Worm (Caenorhabditis elegans) whole organism, L2 larva: ENCODE data around the gene srv-25.
"Not testable (repeated sequence)": the region's sequence is repeated elsewhere in the genome, so short reads cannot be mapped to it uniquely, and the experiment has no call there.

Source experiments
- C34F6.9 ChIP-seq: fragments of 150-350 bp; optimal IDR thresholded peaks from 2 replicates; lab custom pipeline; 2014; ENCODE audit warnings: missing biosample characterization, missing genetic modification characterization
- F13H6.1 ChIP-seq: sonication (generic microtip); optimal IDR thresholded peaks from 2 replicates; lab custom pipeline; 2016; ENCODE audit warnings: missing genetic modification characterization, missing compliant biosample characterization
- R02D3.7 ChIP-seq: fragments of 150-350 bp; optimal IDR thresholded peaks from 2 replicates; lab custom pipeline; 2014; ENCODE audit warnings: missing biosample characterization, missing genetic modification characterization
- Y55F3AM.14 ChIP-seq: fragments of 200-800 bp; sonication (Bioruptor generic); optimal IDR thresholded peaks from 2 replicates; lab custom pipeline; 2018; ENCODE audit warnings: mild to moderate bottlenecking, missing genetic modification characterization, missing compliant biosample characterization
- ZK546.5 ChIP-seq: sonication (generic microtip); optimal IDR thresholded peaks from 2 replicates; lab custom pipeline; 2017; ENCODE audit warnings: missing biosample characterization, missing genetic modification characterization
- alr-1 ChIP-seq: fragments of 150-350 bp; optimal IDR thresholded peaks from 2 replicates; lab custom pipeline; 2014; ENCODE audit warnings: missing biosample characterization, missing genetic modification characterization
- aly-2 ChIP-seq: fragments of 150-350 bp; optimal IDR thresholded peaks from 2 replicates; lab custom pipeline; 2014; ENCODE audit warnings: missing biosample characterization, missing genetic modification characterization
- ama-1 ChIP-seq: fragments of 150-350 bp; optimal IDR thresholded peaks from 2 replicates; lab custom pipeline; 2018; ENCODE audit warnings: inconsistent platforms
- blmp-1 ChIP-seq: sonication (generic microtip); optimal IDR thresholded peaks from 2 replicates; lab custom pipeline; 2017; ENCODE audit warnings: missing genetic modification characterization, mild to moderate bottlenecking, missing compliant biosample characterization, antibody characterized with exemption, moderate library complexity; ENCODE audit not compliant: insufficient read depth
- ceh-16 ChIP-seq: fragments of 150-350 bp; optimal IDR thresholded peaks from 2 replicates; lab custom pipeline; 2014; ENCODE audit warnings: missing biosample characterization, missing genetic modification characterization
- ceh-82 ChIP-seq: fragments of 150-350 bp; optimal IDR thresholded peaks from 2 replicates; lab custom pipeline; 2014; ENCODE audit warnings: missing biosample characterization, missing genetic modification characterization
- crh-2 ChIP-seq: sonication (generic microtip); optimal IDR thresholded peaks from 2 replicates; lab custom pipeline; 2017; ENCODE audit warnings: missing biosample characterization, missing genetic modification characterization
- egl-27 ChIP-seq: sonication (generic microtip); optimal IDR thresholded peaks from 3 replicates; lab custom pipeline; 2017; ENCODE audit warnings: missing biosample characterization, missing genetic modification reagents, missing genetic modification characterization
- elt-1 ChIP-seq: fragments of 150-350 bp; optimal IDR thresholded peaks from 2 replicates; lab custom pipeline; 2014; ENCODE audit warnings: missing biosample characterization, missing genetic modification characterization
- elt-3 ChIP-seq: sonication (generic microtip); optimal IDR thresholded peaks from 2 replicates; lab custom pipeline; 2017; ENCODE audit warnings: missing biosample characterization, missing genetic modification characterization
- fos-1 ChIP-seq: fragments of 150-350 bp; optimal IDR thresholded peaks from 2 replicates; lab custom pipeline; 2014; ENCODE audit warnings: missing biosample characterization, missing genetic modification characterization
- gmeb-1 ChIP-seq: fragments of 150-350 bp; optimal IDR thresholded peaks from 2 replicates; lab custom pipeline; 2014; ENCODE audit warnings: missing biosample characterization, missing genetic modification characterization
- lin-11 ChIP-seq: fragments of 150-350 bp; sonication (generic microtip); optimal IDR thresholded peaks from 2 replicates; lab custom pipeline; 2014; ENCODE audit warnings: missing biosample characterization, missing genetic modification characterization, inconsistent platforms, mixed read lengths
- lin-13 ChIP-seq: fragments of 150-350 bp; optimal IDR thresholded peaks from 2 replicates; lab custom pipeline; 2014; ENCODE audit warnings: missing biosample characterization, missing genetic modification reagents, missing genetic modification characterization
- lin-39 ChIP-seq: fragments of 150-350 bp; optimal IDR thresholded peaks from 2 replicates; lab custom pipeline; 2014; ENCODE audit warnings: missing biosample characterization, missing genetic modification reagents, missing genetic modification characterization
- lsy-2 ChIP-seq, 2 experiments: fragments of 150-350 bp in 1 of 2; sonication (generic microtip) in 1 of 2; optimal IDR thresholded peaks; 2 replicates each; lab custom pipeline; 2014 to 2017; ENCODE audit warnings: missing biosample characterization in 2 of 2, missing genetic modification characterization in 2 of 2
- mab-5 ChIP-seq: fragments of 150-350 bp; optimal IDR thresholded peaks from 2 replicates; lab custom pipeline; 2014; ENCODE audit warnings: missing biosample characterization, missing genetic modification characterization
- nhr-10 ChIP-seq: sonication (generic microtip); optimal IDR thresholded peaks from 2 replicates; lab custom pipeline; 2017; ENCODE audit warnings: missing biosample characterization, missing genetic modification characterization
- nhr-11 ChIP-seq: fragments of 150-350 bp; optimal IDR thresholded peaks from 2 replicates; lab custom pipeline; 2014; ENCODE audit warnings: missing biosample characterization, missing genetic modification characterization
- nhr-21 ChIP-seq: fragments of 150-350 bp; optimal IDR thresholded peaks from 2 replicates; lab custom pipeline; 2014; ENCODE audit warnings: missing biosample characterization, missing genetic modification characterization
- nhr-237 ChIP-seq: fragments of 150-350 bp; optimal IDR thresholded peaks from 2 replicates; lab custom pipeline; 2014; ENCODE audit warnings: missing biosample characterization, missing genetic modification characterization
- nhr-25 ChIP-seq: fragments of 150-350 bp; sonication (generic microtip); optimal IDR thresholded peaks from 3 replicates; lab custom pipeline; 2014; ENCODE audit warnings: missing biosample characterization, missing genetic modification characterization
- nhr-6 ChIP-seq: fragments of 150-350 bp; optimal IDR thresholded peaks from 2 replicates; lab custom pipeline; 2014; ENCODE audit warnings: missing biosample characterization, missing genetic modification characterization
- nhr-77 ChIP-seq: fragments of 150-350 bp; optimal IDR thresholded peaks from 2 replicates; lab custom pipeline; 2014; ENCODE audit warnings: missing biosample characterization, missing genetic modification characterization
- peb-1 ChIP-seq: fragments of 150-350 bp; optimal IDR thresholded peaks from 2 replicates; lab custom pipeline; 2014; ENCODE audit warnings: missing biosample characterization, missing genetic modification characterization
- sem-4 ChIP-seq: fragments of 150-350 bp; optimal IDR thresholded peaks from 2 replicates; lab custom pipeline; 2014; ENCODE audit warnings: missing biosample characterization, missing genetic modification reagents, missing genetic modification characterization
- skn-1 ChIP-seq: sonication (generic microtip); optimal IDR thresholded peaks from 2 replicates; lab custom pipeline; 2017; ENCODE audit warnings: missing biosample characterization, missing genetic modification characterization
- sma-3 ChIP-seq: sonication (generic microtip); optimal IDR thresholded peaks from 2 replicates; lab custom pipeline; 2016; ENCODE audit warnings: missing genetic modification reagents, missing genetic modification characterization, missing compliant biosample characterization
- snpc-4 ChIP-seq: fragments of 150-350 bp; optimal IDR thresholded peaks from 2 replicates; lab custom pipeline; 2014; ENCODE audit warnings: missing biosample characterization, missing genetic modification characterization
- unc-39 ChIP-seq: fragments of 150-350 bp; optimal IDR thresholded peaks from 2 replicates; lab custom pipeline; 2014; ENCODE audit warnings: missing biosample characterization, missing genetic modification characterization
- unc-55 ChIP-seq: fragments of 150-350 bp; sonication (generic microtip); optimal IDR thresholded peaks from 3 replicates; lab custom pipeline; 2014; ENCODE audit warnings: missing biosample characterization, missing genetic modification reagents, missing genetic modification characterization
- ztf-1 ChIP-seq: fragments of 200-800 bp; sonication (Bioruptor generic); conservative IDR thresholded peaks from 2 replicates; pipeline ENCODE4 v1.3.6; 2022; ENCODE audit warnings: missing genetic modification characterization, missing compliant biosample characterization
- ztf-11 ChIP-seq: sonication (generic microtip); optimal IDR thresholded peaks from 2 replicates; lab custom pipeline; 2017; ENCODE audit warnings: missing biosample characterization, missing genetic modification characterization
- ztf-4 ChIP-seq: fragments of 150-350 bp; optimal IDR thresholded peaks from 2 replicates; lab custom pipeline; 2014; ENCODE audit warnings: missing biosample characterization, missing genetic modification characterization

Gene srv-25

ce11 chrIV:6303642-6304041 lies at the start of gene srv-25:
TSS of gene srv-25 (minus strand) at chrIV:6303742.
- TF ChIP-seq nhr-11 (tag; lab: Kevin White, UChicago) (no peak), ztf-11 (tag; lab: Kevin White, UChicago) (no peak), ztf-4 (tag; lab: Kevin White, UChicago) (no peak), ceh-82 (no peak), nhr-10 (tag; lab: Kevin White, UChicago) (no peak), nhr-77 (tag; lab: Kevin White, UChicago) (no peak), gmeb-1 (tag; lab: Kevin White, UChicago) (no peak), nhr-237 (no peak), elt-1 (tag; lab: Kevin White, UChicago) (no peak), aly-2 (no peak), R02D3.7 (tag; lab: Kevin White, UChicago) (no peak), snpc-4 (no peak)

DNA sequence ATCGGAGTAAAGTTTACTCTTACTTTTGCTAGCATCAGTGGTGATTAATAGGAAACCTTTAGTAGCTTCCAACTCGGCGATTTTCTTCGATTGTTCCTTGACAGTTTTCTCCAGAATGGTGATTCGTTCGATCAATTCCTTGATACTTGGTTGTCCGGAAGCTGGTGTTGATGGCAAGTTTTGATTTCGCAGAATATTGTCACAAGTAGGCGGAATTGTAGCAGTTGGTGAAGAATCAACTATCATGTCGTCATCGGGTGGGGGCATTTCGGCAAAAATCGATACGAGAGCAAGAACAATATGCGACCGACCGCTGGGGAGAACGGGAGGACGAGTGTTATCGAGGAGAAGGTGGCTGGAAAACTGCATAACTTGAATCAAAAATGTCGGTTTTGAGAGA lies 43.7 kb upstream of the srv-25 start, which contains the start of gene Y73B6BL.289:
Gene Y73B6BL.289, plus strand, starts transcription at position 301 of the 400 bp plus-strand sequence.
- TF ChIP-seq ztf-4 (tag; lab: Kevin White, UChicago); ceh-16 (tag; lab: Kevin White, UChicago); lsy-2 (tag; optimal IDR thresholded peaks at IDR 0.05; lab: Kevin White, UChicago): not testable (repeated sequence)

DNA sequence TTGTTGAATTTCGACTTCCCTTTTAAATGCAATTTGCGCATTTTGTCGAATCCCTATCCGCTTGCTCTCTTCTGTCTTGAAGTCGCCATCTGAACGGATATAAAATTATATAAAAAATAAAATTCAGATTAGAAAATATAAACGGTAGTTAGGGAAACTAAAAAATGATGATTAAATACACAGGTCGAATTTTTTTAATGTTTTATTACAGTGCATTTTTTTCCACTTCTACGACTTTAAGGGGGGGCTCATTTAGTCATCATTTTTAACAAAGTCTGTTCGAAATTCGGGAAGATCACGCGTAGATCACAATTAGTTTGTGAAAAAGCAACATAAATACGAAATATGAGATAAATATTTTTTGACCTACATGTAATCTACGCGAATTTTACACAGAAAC lies 39.3 kb upstream of the srv-25 start, which contains the start of gene Y73B6BL.14:
Gene Y73B6BL.14, minus strand, starts transcription at position 101 of the 400 bp plus-strand sequence.
- TF ChIP-seq ceh-16 (tag; lab: Kevin White, UChicago): no peak
- no peak for TF ChIP-seq elt-1 (tag; lab: Kevin White, UChicago)
- no peak for TF ChIP-seq C34F6.9
- no peak for TF ChIP-seq sem-4 (tag; lab: Kevin White, UChicago)
- no peak for TF ChIP-seq ztf-1
- TF ChIP-seq aly-2: no peak

DNA sequence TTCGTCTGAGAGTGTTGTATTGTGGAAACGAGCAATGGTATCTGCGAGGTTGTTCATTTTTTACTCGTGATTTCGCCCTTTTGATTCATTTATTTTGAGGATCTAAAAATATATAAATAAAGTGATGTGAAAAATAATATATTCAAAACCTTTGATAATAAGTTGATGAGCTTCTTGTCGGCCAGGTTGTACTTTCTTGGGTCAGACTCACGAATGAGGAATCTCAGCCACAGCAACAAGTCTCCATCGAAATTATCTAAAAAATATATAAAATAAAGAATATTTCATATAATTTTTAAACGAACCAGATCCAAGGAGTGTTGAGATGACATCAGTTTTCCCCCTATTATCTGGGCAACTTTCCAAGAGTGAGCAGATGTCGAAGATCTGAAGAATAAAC lies 38.9 kb upstream of the srv-25 start, which contains the start of gene Y73B6BL.288:
Gene Y73B6BL.288, minus strand, starts transcription at position 101 of the 400 bp plus-strand sequence.
- no peak for TF ChIP-seq gmeb-1 (tag; lab: Kevin White, UChicago)
- no peak for TF ChIP-seq unc-55 (GFP tag; lab: Kevin White, UChicago)
- TF ChIP-seq nhr-6: no peak
- no peak for TF ChIP-seq lin-39 (tag; lab: Kevin White, UChicago)
- TF ChIP-seq nhr-77 (tag; lab: Kevin White, UChicago): no peak
- TF ChIP-seq nhr-21: no peak
- no peak for TF ChIP-seq ceh-82
- no peak for TF ChIP-seq sma-3
- TF ChIP-seq nhr-237: no peak
- no peak for TF ChIP-seq ceh-16 (tag; lab: Kevin White, UChicago)
- no peak for TF ChIP-seq ztf-4 (tag; lab: Kevin White, UChicago)

- no peak for TF ChIP-seq nhr-77 (tag; lab: Kevin White, UChicago)
- TF ChIP-seq skn-1 (tag; lab: Kevin White, UChicago): no peak
- no peak for TF ChIP-seq ztf-1
- TF ChIP-seq aly-2: no peak
- no peak for TF ChIP-seq nhr-11 (tag; lab: Kevin White, UChicago)
- TF ChIP-seq egl-27 (tag; lab: Kevin White, UChicago): no peak
- no peak for TF ChIP-seq unc-55 (GFP tag; lab: Kevin White, UChicago)
- no peak for TF ChIP-seq ztf-11 (tag; lab: Kevin White, UChicago)
- no peak for TF ChIP-seq lin-11
- no peak for TF ChIP-seq ZK546.5 (tag; lab: Kevin White, UChicago)
- no peak for TF ChIP-seq C34F6.9
- TF ChIP-seq crh-2: no peak
- TF ChIP-seq nhr-6: no peak
- TF ChIP-seq lin-13 (GFP tag; lab: Kevin White, UChicago): no peak
- TF ChIP-seq blmp-1 (tag; lab: Kevin White, UChicago): no peak
- no peak for TF ChIP-seq snpc-4
- TF ChIP-seq R02D3.7 (tag; lab: Kevin White, UChicago): no peak
- no peak for TF ChIP-seq fos-1 (tag; lab: Kevin White, UChicago)
- TF ChIP-seq lsy-2 (tag; optimal IDR thresholded peaks at IDR 0.05; lab: Kevin White, UChicago): no peak
Observed at ce11 chrIV:6337353-6337752, 33.8 kb upstream of the srv-25 start, which contains the start of gene ipla-6. TSS of gene ipla-6 (plus strand) at chrIV:6337653.

ce11 chrIV:6336748-6337147 lies 33.2 kb upstream of the srv-25 start:
- TF ChIP-seq alr-1 (tag; lab: Kevin White, UChicago): no peak
- peak; percentile 62 for TF ChIP-seq lin-11
- TF ChIP-seq lin-13 (GFP tag; lab: Kevin White, UChicago): peak; percentile 70
- peak; percentile 80 for TF ChIP-seq unc-55 (GFP tag; lab: Kevin White, UChicago)
- peak; percentile 74 for TF ChIP-seq nhr-10 (tag; lab: Kevin White, UChicago)
- peak; percentile 95 for TF ChIP-seq nhr-6
- peak; percentile 27 for TF ChIP-seq R02D3.7 (tag; lab: Kevin White, UChicago)
- TF ChIP-seq nhr-11 (tag; lab: Kevin White, UChicago): no peak
- TF ChIP-seq F13H6.1 (tag; lab: Kevin White, UChicago): peak; percentile 97
- peak; percentile 98 for TF ChIP-seq sem-4 (tag; lab: Kevin White, UChicago)
- TF ChIP-seq unc-39: no peak
- TF ChIP-seq gmeb-1 (tag; lab: Kevin White, UChicago): peak; percentile 89
- peak; percentile 28 for TF ChIP-seq elt-1 (tag; lab: Kevin White, UChicago)
- peak; percentile 64 to 95 for TF ChIP-seq lsy-2 (tag; optimal IDR thresholded peaks at IDR 0.05; lab: Kevin White, UChicago)
- TF ChIP-seq elt-3 (tag; lab: Kevin White, UChicago): no peak
- peak; percentile 45 for TF ChIP-seq ceh-82
- peak; percentile 98 for TF ChIP-seq nhr-21
- TF ChIP-seq ztf-1: no peak
- TF ChIP-seq ama-1 (lab: Kevin White, UChicago): peak; percentile 23
- peak; percentile 81 for TF ChIP-seq mab-5
- TF ChIP-seq Y55F3AM.14 (GFP tag; lab: Kevin White, UChicago): peak; percentile 91
- TF ChIP-seq ztf-4 (tag; lab: Kevin White, UChicago): peak; percentile 96
- no peak for TF ChIP-seq peb-1 (tag; lab: Kevin White, UChicago)
- peak; percentile 99 for TF ChIP-seq nhr-25 (tag; lab: Kevin White, UChicago)
- TF ChIP-seq fos-1 (tag; lab: Kevin White, UChicago): peak; percentile 87
- peak; percentile 57 for TF ChIP-seq snpc-4
- peak; percentile 87 for TF ChIP-seq egl-27 (tag; lab: Kevin White, UChicago)
